Fruit fly (Drosophila melanogaster) whole organism, embryonic: ENCODE results near the gene Alp10.

Experiments
- Adf1 ChIP-seq: fragments of 200-800 bp; sonication (Bioruptor generic); IDR thresholded peaks from 2 replicates; pipeline ENCODE4 v1.3.6; 2022; ENCODE audit warnings: missing biosample characterization, missing genetic modification characterization
- Aef1 ChIP-seq: fragments of 200-800 bp; sonication (Bioruptor generic); IDR thresholded peaks from 3 replicates; pipeline ENCODE4 v1.3.6; 2022; ENCODE audit warnings: missing biosample characterization, missing genetic modification characterization
- CG10366 ChIP-seq: fragments of 200-800 bp; sonication (Bioruptor generic); IDR thresholded peaks from 2 replicates; pipeline ENCODE4 v1.3.6; 2022; ENCODE audit warnings: missing biosample characterization, missing genetic modification characterization
- CG10565 ChIP-seq: fragments of 200-800 bp; sonication (Bioruptor generic); optimal IDR thresholded peaks from 3 replicates; lab custom pipeline; 2016; ENCODE audit warnings: missing biosample characterization, mild to moderate bottlenecking, missing genetic modification characterization
- CG12236 ChIP-seq: fragments of 200-800 bp; sonication (Bioruptor generic); optimal IDR thresholded peaks from 2 replicates; lab custom pipeline; 2016; ENCODE audit warnings: missing biosample characterization, missing genetic modification characterization
- CG13296 ChIP-seq: fragments of 200-800 bp; sonication (Bioruptor generic); optimal IDR thresholded peaks from 3 replicates; lab custom pipeline; 2018; ENCODE audit warnings: missing biosample characterization, mild to moderate bottlenecking, missing genetic modification characterization
- CG14710 ChIP-seq: fragments of 200-800 bp; sonication (Bioruptor generic); optimal IDR thresholded peaks from 3 replicates; lab custom pipeline; 2019; ENCODE audit warnings: missing biosample characterization, mild to moderate bottlenecking, missing genetic modification characterization, moderate library complexity
- CG15011 ChIP-seq: fragments of 200-800 bp; sonication (Bioruptor generic); optimal IDR thresholded peaks from 3 replicates; lab custom pipeline; 2018; ENCODE audit warnings: missing biosample characterization, mild to moderate bottlenecking, missing genetic modification characterization
- CG16813 ChIP-seq: fragments of 200-800 bp; sonication (Bioruptor generic); IDR thresholded peaks from 3 replicates; pipeline ENCODE4 v1.3.6; 2022; ENCODE audit warnings: missing biosample characterization, missing genetic modification characterization; ENCODE audit not compliant: partially characterized antibody
- CG2199 ChIP-seq: fragments of 200-800 bp; sonication (Bioruptor generic); IDR thresholded peaks from 3 replicates; pipeline ENCODE4 v1.3.6; 2022; ENCODE audit warnings: missing biosample characterization, missing genetic modification characterization
- CG31388 ChIP-seq: fragments of 200-800 bp; sonication (Bioruptor generic); optimal IDR thresholded peaks from 2 replicates; lab custom pipeline; 2016; ENCODE audit warnings: missing biosample characterization, missing genetic modification characterization
- CG34376 ChIP-seq: fragments of 200-800 bp; sonication (Bioruptor generic); optimal IDR thresholded peaks from 2 replicates; lab custom pipeline; 2018; ENCODE audit warnings: missing biosample characterization, mild to moderate bottlenecking, missing genetic modification characterization
- CG4707 ChIP-seq: fragments of 200-800 bp; sonication (Bioruptor generic); optimal IDR thresholded peaks from 2 replicates; lab custom pipeline; 2018; ENCODE audit warnings: missing biosample characterization, mild to moderate bottlenecking, missing genetic modification characterization, moderate library complexity
- CG7786 ChIP-seq: fragments of 200-800 bp; sonication (Bioruptor generic); optimal IDR thresholded peaks from 2 replicates; lab custom pipeline; 2016; ENCODE audit warnings: missing biosample characterization, missing genetic modification characterization
- CG8478 ChIP-seq: fragments of >200 bp; optimal IDR thresholded peaks from 2 replicates; lab custom pipeline; 2018
- Camta ChIP-seq: fragments of 200-800 bp; sonication (Bioruptor generic); optimal IDR thresholded peaks from 2 replicates; lab custom pipeline; 2016; ENCODE audit warnings: missing biosample characterization, missing genetic modification characterization
- CrebB ChIP-seq: fragments of 200-800 bp; sonication (Bioruptor generic); optimal IDR thresholded peaks from 3 replicates; lab custom pipeline; 2018; ENCODE audit warnings: missing biosample characterization, mild to moderate bottlenecking, missing genetic modification characterization
- D19A ChIP-seq: fragments of 200-800 bp; optimal IDR thresholded peaks from 3 replicates; lab custom pipeline; 2019; ENCODE audit warnings: missing biosample characterization, mild to moderate bottlenecking, missing genetic modification characterization, moderate library complexity
- D19B ChIP-seq: fragments of 200-800 bp; sonication (Bioruptor generic); optimal IDR thresholded peaks from 2 replicates; lab custom pipeline; 2017; ENCODE audit warnings: missing biosample characterization, mild to moderate bottlenecking, missing genetic modification characterization
- Dfd ChIP-seq, 2 experiments: fragments of >200 bp; optimal IDR thresholded peaks; 2 replicates each; lab custom pipeline; 2017; ENCODE audit warnings: missing biosample characterization in 2 of 2, missing genetic modification characterization in 2 of 2
- Dip3 ChIP-seq: fragments of 200-800 bp; sonication (Bioruptor generic); optimal IDR thresholded peaks from 3 replicates; lab custom pipeline; 2016; ENCODE audit warnings: missing biosample characterization, missing genetic modification characterization
- HHEX ChIP-seq: fragments of 200-800 bp; sonication (Bioruptor generic); optimal IDR thresholded peaks from 3 replicates; lab custom pipeline; 2017; ENCODE audit warnings: missing biosample characterization, mild to moderate bottlenecking, missing genetic modification characterization, missing genetic modification reagents
- Hmr ChIP-seq: fragments of 200-800 bp; sonication (Bioruptor generic); optimal IDR thresholded peaks from 3 replicates; lab custom pipeline; 2017; ENCODE audit warnings: mild to moderate bottlenecking, missing biosample characterization, missing genetic modification reagents, missing genetic modification characterization
- Kr ChIP-seq: fragments of 200-800 bp; sonication (Bioruptor generic); optimal IDR thresholded peaks from 2 replicates; lab custom pipeline; 2017; ENCODE audit warnings: missing biosample characterization, mild to moderate bottlenecking, missing genetic modification characterization
- Mes4 ChIP-seq: fragments of 200-800 bp; sonication (Bioruptor generic); optimal IDR thresholded peaks from 2 replicates; lab custom pipeline; 2016; ENCODE audit warnings: missing biosample characterization, missing genetic modification characterization
- Nf-YA ChIP-seq: fragments of 200-800 bp; sonication (Bioruptor generic); IDR thresholded peaks from 2 replicates; pipeline ENCODE4 v1.3.6; 2022; ENCODE audit warnings: missing biosample characterization, missing genetic modification characterization
- NfI ChIP-seq: fragments of 200-800 bp; sonication (Bioruptor generic); optimal IDR thresholded peaks from 3 replicates; lab custom pipeline; 2018; ENCODE audit warnings: missing biosample characterization, mild to moderate bottlenecking, missing genetic modification characterization, moderate library complexity
- Six4 ChIP-seq: fragments of 200-800 bp; sonication (Bioruptor generic); optimal IDR thresholded peaks from 2 replicates; lab custom pipeline; 2016; ENCODE audit warnings: missing biosample characterization, missing genetic modification characterization
- Sox100B ChIP-seq: fragments of 200-800 bp; sonication (Bioruptor generic); optimal IDR thresholded peaks from 3 replicates; lab custom pipeline; 2018; ENCODE audit warnings: missing biosample characterization, mild to moderate bottlenecking, missing genetic modification characterization
- Tbp ChIP-seq: fragments of >200 bp; optimal IDR thresholded peaks from 2 replicates; lab custom pipeline; 2018; ENCODE audit warnings: missing biosample characterization, missing genetic modification characterization
- Usf ChIP-seq: fragments of 200-800 bp; sonication (Bioruptor generic); optimal IDR thresholded peaks from 2 replicates; lab custom pipeline; 2017; ENCODE audit warnings: missing genotype, missing biosample characterization, missing genetic modification characterization
- Xrp1 ChIP-seq: fragments of 200-800 bp; sonication (Bioruptor generic); IDR thresholded peaks from 2 replicates; pipeline ENCODE4 v1.3.6; 2022; ENCODE audit warnings: missing biosample characterization, missing genetic modification characterization
- ara ChIP-seq: fragments of 200-800 bp; sonication (Bioruptor generic); IDR thresholded peaks from 2 replicates; pipeline ENCODE4 v1.3.6; 2022; ENCODE audit warnings: missing biosample characterization, missing genetic modification characterization
- ash1 ChIP-seq: fragments of 200-800 bp; sonication (Bioruptor generic); optimal IDR thresholded peaks from 2 replicates; lab custom pipeline; 2018; ENCODE audit warnings: missing biosample characterization, mild to moderate bottlenecking, missing genetic modification characterization
- ato ChIP-seq: fragments of 200-800 bp; sonication (Bioruptor generic); IDR thresholded peaks from 2 replicates; pipeline ENCODE4 v1.3.6; 2022; ENCODE audit warnings: missing biosample characterization, missing genetic modification characterization; ENCODE audit not compliant: partially characterized antibody
- cato ChIP-seq: fragments of 200-800 bp; sonication (Bioruptor generic); optimal IDR thresholded peaks from 2 replicates; lab custom pipeline; 2016; ENCODE audit warnings: missing biosample characterization, missing genetic modification characterization, borderline replicate concordance
- caup ChIP-seq: fragments of 200-800 bp; sonication (Bioruptor generic); optimal IDR thresholded peaks from 3 replicates; lab custom pipeline; 2017; ENCODE audit warnings: missing biosample characterization, mild to moderate bottlenecking, missing genetic modification characterization, moderate library complexity; ENCODE audit not compliant: severe bottlenecking
- dimm ChIP-seq: fragments of 200-800 bp; sonication (Bioruptor generic); IDR thresholded peaks from 2 replicates; pipeline ENCODE4 v1.3.6; 2022; ENCODE audit warnings: missing biosample characterization, missing genetic modification characterization
- dmrt11E ChIP-seq: fragments of 200-800 bp; sonication (Bioruptor generic); optimal IDR thresholded peaks from 3 replicates; lab custom pipeline; 2018; ENCODE audit warnings: missing biosample characterization, mild to moderate bottlenecking, missing genetic modification characterization, moderate library complexity
- eyg ChIP-seq: fragments of 200-800 bp; sonication (Bioruptor generic); optimal IDR thresholded peaks from 3 replicates; lab custom pipeline; 2016; ENCODE audit warnings: missing biosample characterization, missing genetic modification characterization
- gfzf ChIP-seq: fragments of 200-800 bp; sonication (Bioruptor generic); optimal IDR thresholded peaks from 2 replicates; lab custom pipeline; 2016; ENCODE audit warnings: missing biosample characterization, mild to moderate bottlenecking, missing genetic modification characterization, moderate library complexity
- ham ChIP-seq: fragments of 200-800 bp; sonication (Bioruptor generic); IDR thresholded peaks from 2 replicates; pipeline ENCODE4 v1.3.6; 2022; ENCODE audit warnings: missing biosample characterization, missing genetic modification characterization
- hb ChIP-seq: fragments of 200-800 bp; sonication (Bioruptor generic); IDR thresholded peaks from 3 replicates; pipeline ENCODE4 v1.3.6; 2022; ENCODE audit warnings: missing biosample characterization, missing genetic modification characterization; ENCODE audit not compliant: partially characterized antibody
- maf-S ChIP-seq: fragments of 200-800 bp; sonication (Bioruptor generic); optimal IDR thresholded peaks from 2 replicates; lab custom pipeline; 2016; ENCODE audit warnings: missing biosample characterization, missing genetic modification characterization
- nerfin-1 ChIP-seq: fragments of 200-800 bp; sonication (Bioruptor generic); optimal IDR thresholded peaks from 3 replicates; lab custom pipeline; 2019; ENCODE audit warnings: missing biosample characterization, mild to moderate bottlenecking, missing genetic modification characterization, moderate library complexity
- ro ChIP-seq: fragments of 200-800 bp; sonication (Bioruptor generic); IDR thresholded peaks from 2 replicates; pipeline ENCODE4 v1.3.6; 2022; ENCODE audit warnings: missing biosample characterization, missing genetic modification characterization
- slou ChIP-seq: fragments of 200-800 bp; sonication (Bioruptor generic); optimal IDR thresholded peaks from 3 replicates; lab custom pipeline; 2016; ENCODE audit warnings: missing biosample characterization, missing genetic modification characterization
- slp2 ChIP-seq: fragments of 200-800 bp; sonication (Bioruptor generic); optimal IDR thresholded peaks from 2 replicates; lab custom pipeline; 2016; ENCODE audit warnings: missing biosample characterization, missing genetic modification characterization
- sob ChIP-seq: fragments of 200-800 bp; sonication (Bioruptor generic); IDR thresholded peaks from 2 replicates; pipeline ENCODE4 v1.3.6; 2022; ENCODE audit warnings: missing biosample characterization, missing genetic modification characterization
- tgo ChIP-seq: fragments of 200-800 bp; sonication (Bioruptor generic); IDR thresholded peaks from 3 replicates; pipeline ENCODE4 v1.3.6; 2022; ENCODE audit warnings: missing biosample characterization, missing genetic modification characterization
- ttk ChIP-seq: fragments of 200-800 bp; sonication (Bioruptor generic); IDR thresholded peaks from 2 replicates; pipeline ENCODE4 v2.1.2; 2022; ENCODE audit warnings: missing biosample characterization, missing genetic modification characterization

Alp10 gene

dm6 chr3L:5583295-5583707 lies 11.8 kb downstream of the Alp10 start (continued):
- peak; percentile 79 for TF ChIP-seq maf-S (GFP tag; lab: Kevin White, UChicago)
- peak; percentile 36 for TF ChIP-seq CG10565
- TF ChIP-seq Dfd (GFP tag; optimal IDR thresholded peaks at IDR 0.05; lab: Kevin White, UChicago) = no peak
- TF ChIP-seq Hmr (GFP tag; lab: Kevin White, UChicago) = peak; percentile 80
- TF ChIP-seq CG10366 = peak; percentile 90
- TF ChIP-seq CG13296 (GFP tag; lab: Kevin White, UChicago) = no peak
- TF ChIP-seq CG4707 = no peak
- peak; percentile 79 for TF ChIP-seq slp2 (GFP tag; lab: Kevin White, UChicago)
- peak; percentile 91 for TF ChIP-seq sob
- TF ChIP-seq CG2199 (GFP tag; lab: Robert Waterston, UW) = peak; percentile 66; the same call in 1 of the 3 replicates
- TF ChIP-seq CG15011 (GFP tag; lab: Kevin White, UChicago) = no peak
- TF ChIP-seq CG34376 = peak; percentile 25
- peak; percentile 94 for TF ChIP-seq Aef1 (GFP tag; lab: Robert Waterston, UW)
- peak; percentile 80 for TF ChIP-seq Camta (GFP tag; lab: Kevin White, UChicago)
- TF ChIP-seq ham (GFP tag; lab: Robert Waterston, UW) = peak; percentile 69
- peak; percentile 51 for TF ChIP-seq ash1 (GFP tag; lab: Kevin White, UChicago)
- TF ChIP-seq Xrp1 (GFP tag; lab: Robert Waterston, UW) = peak; percentile 89
- peak; percentile 88 for TF ChIP-seq Dip3 (GFP tag; lab: Kevin White, UChicago)
- TF ChIP-seq slou (GFP tag; lab: Kevin White, UChicago) = peak; percentile 53
- TF ChIP-seq CG31388 (GFP tag; lab: Kevin White, UChicago) = peak; percentile 80
- peak; percentile 88 for TF ChIP-seq CG16813 (GFP tag; lab: Robert Waterston, UW)
- no peak for TF ChIP-seq CG8478 (lab: Kevin White, UChicago)
- TF ChIP-seq hb (GFP tag; lab: Robert Waterston, UW) = peak; percentile 80
- TF ChIP-seq Adf1 (GFP tag; lab: Robert Waterston, UW) = peak; percentile 42; the same call in 1 of the 2 replicates
- peak; percentile 74 for TF ChIP-seq eyg (GFP tag; lab: Kevin White, UChicago)
- TF ChIP-seq ara = peak; percentile 77
- TF ChIP-seq Sox100B = no peak
- no peak for TF ChIP-seq Kr (GFP tag; lab: Kevin White, UChicago)
- TF ChIP-seq ro (GFP tag; lab: Robert Waterston, UW) = peak; percentile 67
- TF ChIP-seq HHEX (GFP tag; lab: Kevin White, UChicago) = peak; percentile 69
- peak; percentile 86 for TF ChIP-seq CG7786 (GFP tag; lab: Kevin White, UChicago)
- peak; percentile 81 for TF ChIP-seq dimm (GFP tag; lab: Robert Waterston, UW)
- no peak for TF ChIP-seq D19A
- peak; percentile 52 for TF ChIP-seq CrebB
- no peak for TF ChIP-seq nerfin-1 (tag; lab: Kevin White, UChicago)
- peak; percentile 81 for TF ChIP-seq dmrt11E (tag; lab: Kevin White, UChicago)
- no peak for TF ChIP-seq Tbp (GFP tag; lab: Kevin White, UChicago)
- TF ChIP-seq cato (GFP tag; lab: Kevin White, UChicago) = peak; percentile 72
- TF ChIP-seq Nf-YA (GFP tag; lab: Robert Waterston, UW) = peak; percentile 60; the same call in 1 of the 2 replicates
- TF ChIP-seq ttk (GFP tag; lab: Robert Waterston, UW) = peak; percentile 89
- no peak for TF ChIP-seq D19B (GFP tag; lab: Kevin White, UChicago)
- TF ChIP-seq CG12236 (GFP tag; lab: Kevin White, UChicago) = peak; percentile 37
- peak; percentile 86 for TF ChIP-seq NfI (GFP tag; lab: Kevin White, UChicago)
- peak; percentile 60; the same call in 1 of the 2 replicates for TF ChIP-seq ato
- TF ChIP-seq Six4 (GFP tag; lab: Kevin White, UChicago) = peak; percentile 72
- peak; percentile 19 for TF ChIP-seq Usf
- peak; percentile 78 for TF ChIP-seq caup (GFP tag; lab: Kevin White, UChicago)
- TF ChIP-seq CG14710 = peak; percentile 94
- TF ChIP-seq tgo (GFP tag; lab: Robert Waterston, UW) = peak; percentile 89
- peak; percentile 74 for TF ChIP-seq gfzf (GFP tag; lab: Kevin White, UChicago)
- TF ChIP-seq Mes4 (GFP tag; lab: Kevin White, UChicago) = peak; percentile 55
